Fruit fly (Drosophila melanogaster) Kc167 (cell line): ENCODE results near the gene CG32281.

Experiments
- Sin3A ChIP-seq: fragments of >200 bp; optimal IDR thresholded peaks from 2 replicates; lab custom pipeline; 2018; ENCODE audit warnings: missing external identifiers
- h ChIP-seq: fragments of >200 bp; optimal IDR thresholded peaks from 3 replicates; lab custom pipeline; 2018; ENCODE audit warnings: missing external identifiers
- psq ChIP-seq: fragments of >200 bp; optimal IDR thresholded peaks from 2 replicates; lab custom pipeline; 2017; ENCODE audit warnings: missing external identifiers
- ttk ChIP-seq: sonication (Bioruptor generic); optimal IDR thresholded peaks from 2 replicates; lab custom pipeline; 2017; ENCODE audit warnings: missing external identifiers

DNA sequence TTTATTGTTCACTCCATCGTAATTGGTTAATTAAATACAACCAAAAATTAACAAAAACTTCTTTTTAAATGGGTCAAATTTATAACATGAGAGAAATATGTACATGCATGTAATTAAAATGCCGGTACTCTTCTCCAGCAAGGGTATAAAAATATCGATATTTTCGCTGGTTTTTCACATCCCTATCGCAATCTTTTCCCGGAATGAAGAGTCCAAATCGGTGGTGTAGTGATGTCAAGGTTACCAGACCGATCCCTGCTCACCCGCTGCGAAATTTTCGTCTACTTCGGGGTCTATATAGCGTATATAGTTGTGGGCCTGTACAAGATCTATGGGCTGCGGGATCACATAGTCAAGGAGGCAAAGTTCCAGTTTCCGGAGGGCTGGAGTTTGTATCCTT, 7.2 kb upstream of the CG32281 start, which contains the start of gene rasp:
- TF ChIP-seq psq (lab: Kevin White, UChicago), result no peak
- no peak for TF ChIP-seq h
- TF ChIP-seq ttk (lab: Kevin White, UChicago), result no peak
- TF ChIP-seq Sin3A, result no peak
